Worm (Caenorhabditis elegans): ENCODE results near the gene C01F1.5.

C01F1.5 gene

DNA sequence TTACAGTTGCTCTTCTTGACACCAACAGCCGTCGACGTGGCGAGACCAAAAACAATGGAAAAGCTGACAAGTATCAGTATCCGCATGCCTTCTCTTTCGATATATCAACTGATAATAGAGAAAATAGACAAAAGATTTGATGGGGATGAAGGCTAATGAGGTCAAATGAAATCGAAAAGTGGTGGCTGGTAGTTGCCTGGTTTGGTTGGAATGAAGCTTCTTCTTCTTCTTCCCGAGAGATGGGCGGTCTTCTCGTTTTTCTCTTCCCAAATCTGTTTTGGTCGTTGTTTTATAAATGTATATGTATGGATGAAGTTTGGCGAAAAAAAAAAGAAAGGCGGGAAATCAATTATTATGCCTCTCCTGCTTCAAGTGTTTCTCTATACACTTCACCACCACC lies at the start of gene C01F1.5:
TSS of gene C01F1.5 (minus strand) at position 103 of the 400 bp plus-strand sequence.
- TF ChIP-seq unc-62 (GFP tag; optimal IDR thresholded peaks at IDR 0.05): no peak

- no peak for TF ChIP-seq unc-62 (GFP tag; optimal IDR thresholded peaks at IDR 0.05)
Observed at ce11 chrII:4328716-4329115, 47.1 kb upstream of the C01F1.5 start, which contains the start of gene H20J04.4. H20J04.4 (plus strand) TSS chrII:4329016.

DNA sequence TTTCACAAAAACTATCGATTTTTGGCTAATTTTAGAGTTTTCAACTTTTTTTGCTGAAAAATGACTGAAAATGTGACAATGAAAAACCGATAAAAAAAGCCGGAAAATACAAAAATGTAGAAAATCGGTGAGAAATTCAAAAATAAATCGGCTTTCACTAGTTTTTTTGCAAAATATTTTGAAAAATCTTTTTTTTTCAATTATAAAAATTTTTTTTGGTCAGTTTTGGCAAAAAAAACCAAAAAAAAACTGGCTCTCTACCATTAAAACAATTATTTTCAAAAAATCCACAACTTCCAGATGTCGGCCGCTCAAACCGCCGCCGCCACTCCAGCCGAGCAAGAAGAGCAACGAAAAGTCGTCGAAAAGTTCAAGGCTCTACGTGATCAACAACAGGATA lies 44.8 kb upstream of the C01F1.5 start, which contains the start of gene pfd-2:
TSS of gene pfd-2 (plus strand) at position 301 of the 400 bp plus-strand sequence.
- no peak for TF ChIP-seq unc-62 (GFP tag; optimal IDR thresholded peaks at IDR 0.05)

ce11 chrII:4324061-4324460 lies 42.4 kb upstream of the C01F1.5 start, which contains the start of gene mog-2:
mog-2 (plus strand) TSS chrII:4324361.
- TF ChIP-seq unc-62 (GFP tag; optimal IDR thresholded peaks at IDR 0.05): no peak

DNA sequence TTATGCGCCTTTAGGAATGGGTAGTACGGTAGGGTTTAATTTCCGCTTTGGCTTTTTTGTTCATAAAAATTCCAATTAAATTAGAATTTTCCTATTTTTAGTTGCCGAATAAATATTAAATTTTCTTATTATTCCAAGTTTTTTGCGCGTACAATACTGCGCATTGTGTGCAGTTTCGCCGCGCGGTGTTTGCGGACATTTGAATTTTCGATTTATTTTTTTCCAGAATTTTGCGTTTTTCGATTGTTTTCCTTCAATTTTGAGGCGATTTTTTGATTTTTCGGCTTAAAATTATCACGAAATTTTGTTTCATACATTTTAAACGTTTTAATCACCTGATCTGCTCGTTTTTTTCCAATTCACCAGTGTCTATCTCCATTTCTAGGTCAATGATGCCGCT lies 41.2 kb upstream of the C01F1.5 start, which contains the start of gene H20J04.6:
TSS of gene H20J04.6 (plus strand) at position 386 of the 400 bp plus-strand sequence.
- TF ChIP-seq unc-62 (GFP tag; optimal IDR thresholded peaks at IDR 0.05): no peak

ce11 chrII:4321766-4322165 lies 40.1 kb upstream of the C01F1.5 start, which contains the start of gene Y52E8A.1:
Y52E8A.1 (plus strand) TSS chrII:4322066.
- no peak for TF ChIP-seq unc-62 (GFP tag; optimal IDR thresholded peaks at IDR 0.05)

ce11 chrII:4320455-4320854 lies 38.8 kb upstream of the C01F1.5 start, which contains the start of gene Y52E8A.2:
Y52E8A.2 (plus strand) TSS chrII:4320836.
- no peak for TF ChIP-seq unc-62 (GFP tag; optimal IDR thresholded peaks at IDR 0.05)

DNA sequence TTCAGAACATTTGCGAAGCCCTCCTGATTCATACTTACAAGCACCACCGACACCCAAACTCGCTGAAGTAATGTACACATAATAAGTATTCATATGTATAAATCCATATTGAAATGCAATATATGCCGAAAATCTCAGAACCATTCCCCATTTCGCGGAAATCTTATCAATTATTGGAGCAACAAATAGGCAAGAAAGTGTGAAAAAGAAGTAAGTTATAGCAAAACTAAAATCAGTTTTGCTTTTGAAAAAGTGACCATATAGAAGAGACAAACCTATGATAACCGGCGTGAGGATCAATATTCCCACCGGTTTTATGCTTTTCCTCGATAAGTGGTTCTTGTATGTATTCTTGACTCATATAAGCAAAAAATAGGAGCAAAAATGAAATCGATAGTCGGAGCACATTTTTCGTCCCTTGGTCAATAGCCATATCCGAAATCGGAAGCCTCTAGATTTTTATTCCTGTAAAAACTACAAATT lies 37.9 kb upstream of the C01F1.5 start, which contains the start of gene Y52E8A.6:
TSS of gene Y52E8A.6 (minus strand) at position 433 of the 483 bp plus-strand sequence.
- no peak for TF ChIP-seq unc-62 (GFP tag; optimal IDR thresholded peaks at IDR 0.05)

DNA sequence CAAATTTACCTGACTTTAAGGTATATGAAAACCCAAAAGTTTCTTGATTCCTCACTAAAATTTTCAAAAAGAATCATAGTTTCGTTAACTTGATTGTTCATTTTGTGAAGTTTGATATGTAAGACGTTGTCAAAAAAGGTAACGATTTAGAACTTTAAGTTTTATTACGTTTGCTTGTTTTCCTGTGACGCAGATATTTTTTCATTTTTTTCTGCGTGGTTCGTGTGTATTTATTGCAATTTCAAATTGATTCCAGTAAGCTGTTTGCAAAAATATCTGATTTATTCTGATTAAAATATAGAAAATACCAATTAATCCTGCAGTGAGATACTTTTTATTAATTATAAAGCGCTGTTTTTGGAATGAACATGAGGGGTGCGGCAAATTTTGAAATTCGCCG lies 34.4 kb upstream of the C01F1.5 start, which contains the start of gene srw-40:
TSS of gene srw-40 (minus strand) at position 101 of the 400 bp plus-strand sequence.
- no peak for TF ChIP-seq unc-62 (GFP tag; optimal IDR thresholded peaks at IDR 0.05)

DNA sequence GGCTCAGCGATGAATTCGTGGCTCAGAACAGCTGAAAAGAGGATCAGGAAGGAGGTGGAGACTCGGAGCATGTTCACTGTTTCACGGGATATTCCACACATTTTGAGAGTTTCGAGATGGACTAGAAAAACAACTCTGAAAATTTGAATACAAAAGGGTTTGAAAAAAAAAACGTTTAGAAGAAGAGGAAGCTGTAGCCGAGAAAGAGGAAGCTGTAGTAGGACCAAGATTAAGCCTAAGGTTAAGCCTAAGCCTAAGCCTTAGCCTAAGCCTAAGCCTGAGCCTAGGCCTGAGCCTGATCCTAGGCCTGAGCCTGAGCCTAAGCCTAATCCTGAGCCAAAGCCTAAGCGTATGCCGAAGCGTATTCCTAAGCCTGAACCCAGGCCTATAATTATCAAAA lies 30.5 kb upstream of the C01F1.5 start, which contains the start of gene plep-1:
TSS of gene plep-1 (minus strand) at position 101 of the 400 bp plus-strand sequence.
- no peak for TF ChIP-seq unc-62 (GFP tag; optimal IDR thresholded peaks at IDR 0.05)

- TF ChIP-seq unc-62 (GFP tag; optimal IDR thresholded peaks at IDR 0.05): no peak
Observed at ce11 chrII:4306921-4307630, 25.4 kb upstream of the C01F1.5 start, which contains the start of gene Y52E8A.3. Y52E8A.3 (minus strand) TSS chrII:4306971.

- TF ChIP-seq unc-62 (GFP tag; optimal IDR thresholded peaks at IDR 0.05): no peak
Observed at ce11 chrII:4301307-4301706, 19.7 kb upstream of the C01F1.5 start, which contains the start of gene gtf-2F1. gtf-2F1 (plus strand) TSS chrII:4301607.

DNA sequence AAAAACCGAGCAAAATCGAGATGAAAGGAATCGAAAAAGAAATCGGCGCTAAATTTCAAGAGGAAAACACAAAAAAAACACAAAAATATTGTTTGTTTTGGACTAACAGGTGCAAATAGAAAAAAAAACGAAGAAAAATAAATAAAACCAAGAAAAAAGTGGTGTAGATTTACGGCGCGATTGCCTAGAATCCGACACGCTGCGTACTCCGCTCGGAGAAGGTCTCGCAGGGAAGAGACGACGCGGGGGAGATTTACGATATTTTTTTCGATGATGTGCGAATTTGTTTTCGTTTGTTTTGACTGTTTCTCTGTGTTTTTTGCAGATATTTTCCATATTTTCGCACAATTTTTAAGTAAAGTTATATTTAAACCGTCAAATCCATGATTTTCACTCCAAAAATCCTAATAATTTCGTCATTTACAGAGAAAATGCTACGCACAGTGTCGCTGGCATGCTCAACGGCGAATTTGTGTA lies 17.6 kb upstream of the C01F1.5 start, which contains the start of gene sco-1:
TSS of gene sco-1 (plus strand) at position 427 of the 477 bp plus-strand sequence.
- no peak for TF ChIP-seq unc-62 (GFP tag; optimal IDR thresholded peaks at IDR 0.05)

DNA sequence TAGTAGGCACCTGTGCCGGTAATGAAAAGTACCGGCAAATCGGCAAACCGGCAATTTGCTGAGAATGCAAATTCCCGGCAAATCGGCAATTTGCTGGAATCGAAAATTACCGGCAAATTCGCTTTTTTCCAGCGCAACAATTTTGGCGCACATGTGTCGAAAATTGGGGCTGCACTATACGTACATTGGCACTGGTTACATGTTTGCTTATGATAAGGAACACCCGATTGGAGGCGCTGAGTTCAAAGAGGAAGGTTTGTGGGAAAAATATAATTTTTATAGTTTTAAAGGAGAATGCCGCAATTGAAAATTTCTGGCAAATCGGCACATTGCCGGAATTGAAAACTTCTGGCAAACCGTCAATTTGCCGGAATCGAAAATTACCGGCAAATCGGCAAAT lies 15.6 kb upstream of the C01F1.5 start:
- TF ChIP-seq unc-62 (GFP tag; optimal IDR thresholded peaks at IDR 0.05): no peak

DNA sequence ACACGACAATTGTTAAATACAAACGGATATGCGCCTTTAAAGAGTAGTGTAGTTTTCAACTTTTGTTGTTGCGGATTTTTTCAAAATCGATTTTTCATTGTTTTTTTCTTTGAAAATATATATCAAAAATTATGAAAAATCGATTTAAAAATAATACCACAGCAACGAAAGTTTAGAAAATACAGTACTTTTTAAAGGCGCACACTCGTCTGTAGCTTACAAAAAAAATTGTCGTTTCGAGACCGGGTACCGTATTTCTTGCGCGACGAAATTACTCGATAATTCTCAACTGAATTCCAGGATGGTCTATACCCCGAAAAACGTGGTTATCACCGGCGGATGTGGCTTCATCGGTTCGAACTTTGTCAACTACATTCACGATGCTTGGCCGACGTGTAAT lies 13.2 kb upstream of the C01F1.5 start, which contains the start of gene rml-4:
TSS of gene rml-4 (plus strand) at position 301 of the 400 bp plus-strand sequence.
- TF ChIP-seq unc-62 (GFP tag; optimal IDR thresholded peaks at IDR 0.05): no peak

DNA sequence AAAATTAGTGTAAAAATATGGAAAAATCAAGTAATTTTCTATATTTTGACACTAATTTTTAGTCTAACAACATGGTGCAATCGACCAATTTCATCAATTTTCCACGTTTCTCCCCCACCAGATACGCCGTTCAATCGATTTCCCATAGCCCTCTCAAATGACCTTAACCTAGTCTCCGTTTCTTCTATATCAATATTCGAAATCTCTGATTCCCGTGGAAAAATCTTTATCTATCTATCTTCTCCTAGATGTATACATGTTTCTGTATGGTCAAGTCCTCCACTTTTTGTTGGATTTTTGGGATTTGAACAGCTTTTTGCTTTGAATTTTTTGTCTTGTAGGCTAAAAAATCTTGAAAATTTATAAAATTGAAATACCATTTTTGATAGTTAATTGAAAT lies 12.5 kb upstream of the C01F1.5 start:
- TF ChIP-seq unc-62 (GFP tag; optimal IDR thresholded peaks at IDR 0.05): no peak

All from whole organism, dauer.